Worm (Caenorhabditis elegans) whole organism, L3 larva: ENCODE results near the gene pgl-1.
A peak's percentile ranks its signal among the peaks of the same experiment; 100 is the strongest.

Experiments used
- R02D3.7 ChIP-seq: fragments of 150-350 bp; optimal IDR thresholded peaks from 2 replicates; lab custom pipeline; 2014; ENCODE audit warnings: missing biosample characterization, missing genetic modification characterization
- ZK546.5 ChIP-seq: sonication (generic microtip); optimal IDR thresholded peaks from 2 replicates; lab custom pipeline; 2017; ENCODE audit warnings: missing biosample characterization, missing genetic modification characterization
- aly-2 ChIP-seq: fragments of 150-350 bp; optimal IDR thresholded peaks from 2 replicates; lab custom pipeline; 2014; ENCODE audit warnings: missing biosample characterization, missing genetic modification characterization
- ceh-16 ChIP-seq: sonication (generic microtip); optimal IDR thresholded peaks from 2 replicates; lab custom pipeline; 2017; ENCODE audit warnings: missing biosample characterization, missing genetic modification characterization
- ceh-28 ChIP-seq: fragments of 150-350 bp; optimal IDR thresholded peaks from 2 replicates; lab custom pipeline; 2014; ENCODE audit warnings: missing biosample characterization, missing genetic modification reagents, missing genetic modification characterization
- ceh-82 ChIP-seq: fragments of 150-350 bp; optimal IDR thresholded peaks from 2 replicates; lab custom pipeline; 2014; ENCODE audit warnings: missing biosample characterization, missing genetic modification characterization
- ceh-9 ChIP-seq: sonication (generic microtip); optimal IDR thresholded peaks from 2 replicates; lab custom pipeline; 2018; ENCODE audit warnings: missing biosample characterization, missing genetic modification characterization
- daf-12 ChIP-seq: fragments of 150-350 bp; optimal IDR thresholded peaks from 2 replicates; lab custom pipeline; 2014; ENCODE audit warnings: missing biosample characterization, missing genetic modification reagents, missing genetic modification characterization
- egl-27 ChIP-seq: sonication (generic microtip); optimal IDR thresholded peaks from 4 replicates; lab custom pipeline; 2017; ENCODE audit warnings: missing biosample characterization, missing genetic modification reagents, missing genetic modification characterization
- egl-5 ChIP-seq: fragments of 150-350 bp; optimal IDR thresholded peaks from 2 replicates; lab custom pipeline; 2017; ENCODE audit warnings: missing biosample characterization, missing genetic modification reagents, missing genetic modification characterization, inconsistent platforms
- elt-1 ChIP-seq: fragments of 150-350 bp; optimal IDR thresholded peaks from 2 replicates; lab custom pipeline; 2014; ENCODE audit warnings: missing biosample characterization, missing genetic modification characterization
- elt-2 ChIP-seq: sonication (generic microtip); optimal IDR thresholded peaks from 2 replicates; lab custom pipeline; 2016; ENCODE audit warnings: missing genetic modification reagents, mild to moderate bottlenecking, missing genetic modification characterization, missing compliant biosample characterization
- eor-1 ChIP-seq, 2 experiments: fragments of 150-350 bp; optimal IDR thresholded peaks; 2 replicates each; lab custom pipeline; 2014 to 2018; ENCODE audit warnings: missing biosample characterization in 2 of 2, missing genetic modification characterization in 2 of 2
- fkh-10 ChIP-seq: sonication (generic microtip); optimal IDR thresholded peaks from 2 replicates; lab custom pipeline; 2017; ENCODE audit warnings: missing biosample characterization, missing genetic modification reagents, missing genetic modification characterization
- fkh-2 ChIP-seq: fragments of 150-350 bp; optimal IDR thresholded peaks from 2 replicates; lab custom pipeline; 2014; ENCODE audit warnings: missing biosample characterization, missing genetic modification reagents, missing genetic modification characterization
- hmg-11 ChIP-seq: sonication (generic microtip); optimal IDR thresholded peaks from 2 replicates; lab custom pipeline; 2016; ENCODE audit warnings: missing genetic modification characterization, missing compliant biosample characterization
- lin-15B ChIP-seq: fragments of 150-350 bp; optimal IDR thresholded peaks from 2 replicates; lab custom pipeline; 2014; ENCODE audit warnings: missing biosample characterization, missing genetic modification characterization
- lin-39 ChIP-seq: fragments of 150-350 bp; optimal IDR thresholded peaks from 2 replicates; lab custom pipeline; 2018; ENCODE audit warnings: missing biosample characterization, missing genetic modification reagents, missing genetic modification characterization
- lsy-12 ChIP-seq: sonication (generic microtip); optimal IDR thresholded peaks from 2 replicates; lab custom pipeline; 2016; ENCODE audit warnings: mild to moderate bottlenecking, missing genetic modification characterization, missing compliant biosample characterization
- mdl-1 ChIP-seq: fragments of 150-350 bp; optimal IDR thresholded peaks from 2 replicates; lab custom pipeline; 2014; ENCODE audit warnings: missing biosample characterization, missing genetic modification characterization
- mml-1 ChIP-seq: fragments of 150-350 bp; sonication (generic microtip); optimal IDR thresholded peaks from 3 replicates; lab custom pipeline; 2014; ENCODE audit warnings: missing biosample characterization, missing genetic modification characterization
- nfya-1 ChIP-seq: sonication (generic microtip); optimal IDR thresholded peaks from 2 replicates; lab custom pipeline; 2017; ENCODE audit warnings: missing genetic modification characterization, mild to moderate bottlenecking, missing compliant biosample characterization, antibody characterized with exemption, moderate library complexity; ENCODE audit not compliant: insufficient read depth
- nhr-12 ChIP-seq: fragments of 150-350 bp; optimal IDR thresholded peaks from 2 replicates; lab custom pipeline; 2014; ENCODE audit warnings: missing biosample characterization, missing genetic modification characterization
- nhr-23 ChIP-seq: fragments of 150-350 bp; optimal IDR thresholded peaks from 2 replicates; lab custom pipeline; 2014; ENCODE audit warnings: missing biosample characterization, missing genetic modification reagents, missing genetic modification characterization
- nhr-25 ChIP-seq: sonication (generic microtip); optimal IDR thresholded peaks from 2 replicates; lab custom pipeline; 2017; ENCODE audit warnings: missing biosample characterization, missing genetic modification characterization
- nhr-28 ChIP-seq: fragments of 150-350 bp; optimal IDR thresholded peaks from 2 replicates; lab custom pipeline; 2014; ENCODE audit warnings: missing biosample characterization, missing genetic modification characterization
- nhr-43 ChIP-seq: sonication (generic microtip); optimal IDR thresholded peaks from 2 replicates; lab custom pipeline; 2016; ENCODE audit warnings: mild to moderate bottlenecking, missing genetic modification characterization, missing compliant biosample characterization; ENCODE audit not compliant: poor library complexity, severe bottlenecking
- nhr-67 ChIP-seq: fragments of 150-350 bp; optimal IDR thresholded peaks from 2 replicates; lab custom pipeline; 2014; ENCODE audit warnings: missing biosample characterization, missing genetic modification characterization
- nhr-77 ChIP-seq: fragments of 150-350 bp; optimal IDR thresholded peaks from 2 replicates; lab custom pipeline; 2014; ENCODE audit warnings: missing biosample characterization, missing genetic modification characterization
- pha-4 ChIP-seq: fragments of 150-350 bp; optimal IDR thresholded peaks from 2 replicates; lab custom pipeline; 2014; ENCODE audit warnings: missing biosample characterization, missing genetic modification reagents, missing genetic modification characterization
- pqm-1 ChIP-seq: fragments of 150-350 bp; optimal IDR thresholded peaks from 2 replicates; lab custom pipeline; 2017; ENCODE audit warnings: missing biosample characterization, missing genetic modification characterization, inconsistent platforms
- skn-1 ChIP-seq: fragments of 150-350 bp; optimal IDR thresholded peaks from 2 replicates; lab custom pipeline; 2014; ENCODE audit warnings: missing biosample characterization, missing genetic modification characterization
- tbx-2 ChIP-seq: sonication (generic microtip); optimal IDR thresholded peaks from 2 replicates; lab custom pipeline; 2016; ENCODE audit warnings: mild to moderate bottlenecking, missing genetic modification characterization, missing compliant biosample characterization
- unc-62 ChIP-seq: fragments of 150-350 bp; sonication (generic microtip); optimal IDR thresholded peaks from 4 replicates; lab custom pipeline; 2014; ENCODE audit warnings: missing biosample characterization, missing genetic modification reagents, missing genetic modification characterization
- ztf-11 ChIP-seq: fragments of 150-350 bp; optimal IDR thresholded peaks from 2 replicates; lab custom pipeline; 2014; ENCODE audit warnings: missing biosample characterization, missing genetic modification characterization
- ztf-4 ChIP-seq: fragments of 150-350 bp; optimal IDR thresholded peaks from 2 replicates; lab custom pipeline; 2014; ENCODE audit warnings: missing biosample characterization, missing genetic modification characterization

The pgl-1 gene

ce11 chrIV:7022227-7022626 is 45.1 kb upstream of the pgl-1 start:
- TF ChIP-seq ceh-82 (tag; lab: Kevin White, UChicago) (no peak), mdl-1 (tag; lab: Kevin White, UChicago) (no peak), lin-39 (tag; lab: Kevin White, UChicago) (no peak), pqm-1 (tag; lab: Kevin White, UChicago) (no peak), ztf-4 (no peak), fkh-10 (GFP tag; lab: Kevin White, UChicago) (no peak), nhr-28 (tag; lab: Kevin White, UChicago) (no peak), lsy-12 (no peak), ztf-11 (no peak), tbx-2 (tag; lab: Kevin White, UChicago) (no peak), egl-5 (tag; lab: Kevin White, UChicago) (no peak), aly-2 (no peak), eor-1 (tag; optimal IDR thresholded peaks at IDR 0.05; lab: Kevin White, UChicago) (no peak), nhr-25 (tag; lab: Kevin White, UChicago) (no peak), elt-1 (no peak), lin-15B (tag; lab: Kevin White, UChicago) (no peak), ceh-16 (tag; lab: Kevin White, UChicago) (no peak), hmg-11 (tag; lab: Kevin White, UChicago) (no peak), elt-2 (tag; lab: Kevin White, UChicago) (no peak)

- TF ChIP-seq elt-2 (tag; lab: Kevin White, UChicago) (peak; percentile 80), pha-4 (tag; lab: Kevin White, UChicago) (peak; percentile 63), pqm-1 (tag; lab: Kevin White, UChicago) (peak; percentile 48), nhr-25 (tag; lab: Kevin White, UChicago) (peak; percentile 23), nhr-77 (tag; lab: Kevin White, UChicago) (no peak), ztf-4 (no peak), skn-1 (no peak)
Measured at ce11 chrIV:7020630-7021029, 43.5 kb upstream of the pgl-1 start.

- TF ChIP-seq fkh-10 (GFP tag; lab: Kevin White, UChicago), result peak; percentile 52
- no peak for TF ChIP-seq fkh-2 (tag; lab: Kevin White, UChicago)
- TF ChIP-seq, all 47 proteins: peak for 1
Measured at ce11 chrIV:7018623-7019022, 41.5 kb upstream of the pgl-1 start.

ce11 chrIV:7017123-7017674 is 40.1 kb upstream of the pgl-1 start, which contains the start of gene gldi-4:
TSS of gene gldi-4 (plus strand) at chrIV:7017624.
- no peak for TF ChIP-seq egl-5 (tag; lab: Kevin White, UChicago)
- TF ChIP-seq nhr-28 (tag; lab: Kevin White, UChicago), result no peak
- TF ChIP-seq ceh-9 (tag; lab: Kevin White, UChicago), result no peak
- TF ChIP-seq daf-12 (tag; lab: Kevin White, UChicago), result no peak
- no peak for TF ChIP-seq egl-27 (tag; lab: Kevin White, UChicago)
- TF ChIP-seq unc-62 (GFP tag; lab: Kevin White, UChicago), result no peak
- no peak for TF ChIP-seq mdl-1 (tag; lab: Kevin White, UChicago)
- TF ChIP-seq R02D3.7 (tag; lab: Kevin White, UChicago), result no peak
- TF ChIP-seq ztf-11, result no peak
- TF ChIP-seq nfya-1 (tag; lab: Kevin White, UChicago), result no peak
- TF ChIP-seq nhr-12, result no peak
- TF ChIP-seq fkh-10 (GFP tag; lab: Kevin White, UChicago), result no peak
- TF ChIP-seq nhr-43 (tag; lab: Kevin White, UChicago), result no peak
- TF ChIP-seq nhr-67, result no peak
- no peak for TF ChIP-seq hmg-11 (tag; lab: Kevin White, UChicago)
- TF ChIP-seq mml-1 (tag; lab: Kevin White, UChicago), result no peak

- TF ChIP-seq fkh-2 (tag; lab: Kevin White, UChicago) (no peak), lin-15B (tag; lab: Kevin White, UChicago) (peak; percentile 9), elt-2 (tag; lab: Kevin White, UChicago) (peak; percentile 47), nfya-1 (tag; lab: Kevin White, UChicago) (peak; percentile 57), lsy-12 (no peak), hmg-11 (tag; lab: Kevin White, UChicago) (peak; percentile 21), nhr-43 (tag; lab: Kevin White, UChicago) (peak; percentile 5), pha-4 (tag; lab: Kevin White, UChicago) (peak; percentile 75), mml-1 (tag; lab: Kevin White, UChicago) (no peak), ZK546.5 (no peak), egl-5 (tag; lab: Kevin White, UChicago) (peak; percentile 62), R02D3.7 (tag; lab: Kevin White, UChicago) (no peak), aly-2 (no peak), daf-12 (tag; lab: Kevin White, UChicago) (no peak), unc-62 (GFP tag; lab: Kevin White, UChicago) (no peak), ztf-4 (no peak), ceh-28 (tag; lab: Kevin White, UChicago) (no peak), nhr-23 (peak; percentile 42), nhr-25 (tag; lab: Kevin White, UChicago) (peak; percentile 53), pqm-1 (tag; lab: Kevin White, UChicago) (peak; percentile 68)
Measured at ce11 chrIV:7016502-7016901, 39.4 kb upstream of the pgl-1 start.
